Worm (Caenorhabditis elegans) whole organism, L1 larva: Measurements from ENCODE around the gene sru-37.

Source experiments
- C04F5.9 ChIP-seq: sonication (generic microtip); optimal IDR thresholded peaks from 2 replicates; lab custom pipeline; 2016; ENCODE audit warnings: missing genetic modification characterization, missing compliant biosample characterization
- C16A3.4 ChIP-seq: fragments of 150-350 bp; optimal IDR thresholded peaks from 2 replicates; lab custom pipeline; 2014; ENCODE audit warnings: missing biosample characterization, missing genetic modification characterization
- C34B4.2 ChIP-seq: sonication (generic microtip); optimal IDR thresholded peaks from 2 replicates; lab custom pipeline; 2017; ENCODE audit warnings: mild to moderate bottlenecking, missing genetic modification characterization, missing compliant biosample characterization
- F16B12.6 ChIP-seq: fragments of 150-350 bp; optimal IDR thresholded peaks from 2 replicates; lab custom pipeline; 2014; ENCODE audit warnings: missing biosample characterization, missing genetic modification characterization
- aha-1 ChIP-seq: fragments of 150-350 bp; optimal IDR thresholded peaks from 2 replicates; lab custom pipeline; 2014; ENCODE audit warnings: missing biosample characterization, missing genetic modification characterization
- blmp-1 ChIP-seq: fragments of 150-350 bp; optimal IDR thresholded peaks from 2 replicates; lab custom pipeline; 2014; ENCODE audit warnings: missing biosample characterization, missing genetic modification characterization
- ceh-63 ChIP-seq: fragments of 200-800 bp; sonication (Bioruptor generic); optimal IDR thresholded peaks from 2 replicates; lab custom pipeline; 2018; ENCODE audit warnings: mild to moderate bottlenecking, missing genetic modification characterization, missing compliant biosample characterization
- ceh-8 ChIP-seq: fragments of 200-800 bp; sonication (Bioruptor generic); optimal IDR thresholded peaks from 2 replicates; lab custom pipeline; 2018; ENCODE audit warnings: mild to moderate bottlenecking, missing genetic modification characterization, moderate library complexity, missing compliant biosample characterization
- ceh-82 ChIP-seq, 3 experiments: fragments of 150-350 bp in 1 of 3; sonication (generic microtip) in 2 of 3; optimal IDR thresholded peaks; 2 replicates each; lab custom pipeline; 2014 to 2017; ENCODE audit warnings: missing biosample characterization in 3 of 3, missing genetic modification characterization in 3 of 3
- ces-1 ChIP-seq: fragments of 150-350 bp; optimal IDR thresholded peaks from 2 replicates; lab custom pipeline; 2014; ENCODE audit warnings: missing biosample characterization, missing genetic modification reagents, missing genetic modification characterization
- efl-3 ChIP-seq: fragments of 200-800 bp; sonication (Bioruptor generic); optimal IDR thresholded peaks from 2 replicates; lab custom pipeline; 2018; ENCODE audit warnings: mild to moderate bottlenecking, missing genetic modification characterization, missing compliant biosample characterization
- elt-2 ChIP-seq: sonication (generic microtip); optimal IDR thresholded peaks from 2 replicates; lab custom pipeline; 2016; ENCODE audit warnings: missing genetic modification characterization, mild to moderate bottlenecking, inconsistent platforms, missing compliant biosample characterization, missing genetic modification reagents
- fkh-4 ChIP-seq: sonication (generic microtip); optimal IDR thresholded peaks from 2 replicates; lab custom pipeline; 2016; ENCODE audit warnings: missing compliant biosample characterization, missing genetic modification characterization, borderline replicate concordance
- fkh-8 ChIP-seq: sonication (generic microtip); optimal IDR thresholded peaks from 2 replicates; lab custom pipeline; 2016; ENCODE audit warnings: mild to moderate bottlenecking, missing genetic modification characterization, missing compliant biosample characterization
- hlh-17 ChIP-seq: fragments of 200-800 bp; sonication (Bioruptor generic); optimal IDR thresholded peaks from 2 replicates; lab custom pipeline; 2018; ENCODE audit warnings: missing genetic modification characterization, mild to moderate bottlenecking, missing compliant biosample characterization, moderate library complexity, borderline replicate concordance
- isw-1 ChIP-seq: fragments of 200-800 bp; sonication (Bioruptor generic); IDR thresholded peaks from 2 replicates; pipeline ENCODE4 v1.3.6; 2022; ENCODE audit warnings: missing genetic modification characterization, missing compliant biosample characterization
- jun-1 ChIP-seq: fragments of 150-350 bp; optimal IDR thresholded peaks from 2 replicates; lab custom pipeline; 2014; ENCODE audit warnings: missing biosample characterization, missing genetic modification reagents, missing genetic modification characterization
- lin-13 ChIP-seq: fragments of 150-350 bp; optimal IDR thresholded peaks from 2 replicates; lab custom pipeline; 2014; ENCODE audit warnings: missing biosample characterization, missing genetic modification reagents, missing genetic modification characterization
- lin-14 ChIP-seq: fragments of 200-800 bp; sonication (Bioruptor generic); optimal IDR thresholded peaks from 2 replicates; lab custom pipeline; 2018; ENCODE audit warnings: mild to moderate bottlenecking, missing genetic modification characterization, moderate library complexity, missing compliant biosample characterization
- mef-2 ChIP-seq: fragments of 150-350 bp; optimal IDR thresholded peaks from 2 replicates; lab custom pipeline; 2014; ENCODE audit warnings: missing biosample characterization, missing genetic modification characterization
- mep-1 ChIP-seq: fragments of 150-350 bp; optimal IDR thresholded peaks from 2 replicates; lab custom pipeline; 2014; ENCODE audit warnings: missing biosample characterization, missing genetic modification characterization
- nhr-47 ChIP-seq: sonication (generic microtip); optimal IDR thresholded peaks from 2 replicates; lab custom pipeline; 2016; ENCODE audit warnings: mild to moderate bottlenecking, missing genetic modification characterization, moderate library complexity, missing compliant biosample characterization
- nhr-71 ChIP-seq: sonication (generic microtip); optimal IDR thresholded peaks from 2 replicates; lab custom pipeline; 2016; ENCODE audit warnings: mild to moderate bottlenecking, missing genetic modification characterization, moderate library complexity, missing compliant biosample characterization
- nhr-76 ChIP-seq: sonication (generic microtip); optimal IDR thresholded peaks from 2 replicates; lab custom pipeline; 2017; ENCODE audit warnings: missing biosample characterization, missing genetic modification characterization
- nhr-84 ChIP-seq: sonication (generic microtip); optimal IDR thresholded peaks from 2 replicates; lab custom pipeline; 2017; ENCODE audit warnings: missing biosample characterization, missing genetic modification characterization
- nhr-90 ChIP-seq: sonication (generic microtip); optimal IDR thresholded peaks from 2 replicates; lab custom pipeline; 2016; ENCODE audit warnings: mild to moderate bottlenecking, missing genetic modification characterization, missing compliant biosample characterization; ENCODE audit not compliant: poor library complexity
- pqm-1 ChIP-seq: sonication (generic microtip); optimal IDR thresholded peaks from 3 replicates; lab custom pipeline; 2017; ENCODE audit warnings: missing biosample characterization, missing genetic modification characterization
- rnt-1 ChIP-seq: sonication (generic microtip); optimal IDR thresholded peaks from 2 replicates; lab custom pipeline; 2016; ENCODE audit warnings: mild to moderate bottlenecking, missing genetic modification characterization, moderate library complexity, missing compliant biosample characterization
- sox-4 ChIP-seq: sonication (generic microtip); optimal IDR thresholded peaks from 2 replicates; lab custom pipeline; 2016; ENCODE audit warnings: missing genetic modification characterization, missing compliant biosample characterization
- sptf-1 ChIP-seq: fragments of 150-350 bp; optimal IDR thresholded peaks from 2 replicates; lab custom pipeline; 2014; ENCODE audit warnings: missing biosample characterization, missing genetic modification characterization
- sup-37 ChIP-seq: fragments of 200-800 bp; sonication (Bioruptor generic); optimal IDR thresholded peaks from 2 replicates; lab custom pipeline; 2018; ENCODE audit warnings: mild to moderate bottlenecking, missing genetic modification characterization, missing compliant biosample characterization
- unc-130 ChIP-seq: fragments of 150-350 bp; optimal IDR thresholded peaks from 2 replicates; lab custom pipeline; 2017; ENCODE audit warnings: missing biosample characterization, missing genetic modification characterization, inconsistent platforms
- unc-62 ChIP-seq: fragments of 150-350 bp; optimal IDR thresholded peaks from 2 replicates; lab custom pipeline; 2014; ENCODE audit warnings: missing biosample characterization, missing genetic modification reagents, missing genetic modification characterization
- unc-98 ChIP-seq: fragments of 200-800 bp; sonication (Bioruptor generic); IDR thresholded peaks from 2 replicates; pipeline ENCODE4 v1.3.6; 2022; ENCODE audit warnings: missing genetic modification characterization, missing compliant biosample characterization
- zag-1 ChIP-seq: fragments of 150-350 bp; optimal IDR thresholded peaks from 2 replicates; lab custom pipeline; 2014; ENCODE audit warnings: missing biosample characterization, missing genetic modification characterization

The sru-37 gene

DNA sequence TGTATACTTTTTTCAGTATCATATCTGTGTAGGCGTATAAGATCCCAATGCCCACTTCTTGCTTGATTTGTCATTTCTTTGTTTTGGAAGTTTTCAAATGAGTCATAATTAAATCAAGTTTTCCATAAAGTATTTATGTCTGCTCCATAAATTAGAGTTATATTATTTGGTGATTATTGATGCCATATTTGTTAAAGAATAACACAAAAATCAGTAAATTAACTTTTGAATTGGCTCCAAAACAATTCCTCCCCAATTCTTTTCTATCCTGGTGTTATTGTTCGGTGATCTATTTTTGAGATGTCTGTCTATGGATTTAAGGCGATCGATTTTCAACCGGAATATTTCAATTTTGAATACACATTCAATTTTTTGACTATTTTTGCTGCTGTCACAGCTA, at the start of gene sru-37:
TSS of gene sru-37 (plus strand) at position 301 of the 400 bp plus-strand sequence.
- TF ChIP-seq sup-37 (GFP tag; lab: Kevin White, UChicago) (no peak), nhr-84 (tag; lab: Kevin White, UChicago) (no peak), aha-1 (no peak), sox-4 (no peak), hlh-17 (GFP tag; lab: Kevin White, UChicago) (no peak), C16A3.4 (tag; lab: Kevin White, UChicago) (no peak), blmp-1 (tag; lab: Kevin White, UChicago) (no peak), ceh-8 (GFP tag; lab: Kevin White, UChicago) (no peak), ceh-82 (tag; optimal IDR thresholded peaks at IDR 0.05; lab: Kevin White, UChicago) (no peak), isw-1 (no peak), C04F5.9 (tag; lab: Kevin White, UChicago) (no peak), ceh-63 (no peak)

- TF ChIP-seq nhr-47 (tag; lab: Kevin White, UChicago), result no peak
- TF ChIP-seq fkh-8 (tag; lab: Kevin White, UChicago), result no peak
- TF ChIP-seq nhr-90 (tag; lab: Kevin White, UChicago), result no peak
- no peak for TF ChIP-seq unc-130 (tag; lab: Kevin White, UChicago)
- TF ChIP-seq F16B12.6 (tag; lab: Kevin White, UChicago), result no peak
- no peak for TF ChIP-seq C16A3.4 (tag; lab: Kevin White, UChicago)
- no peak for TF ChIP-seq ces-1
- TF ChIP-seq lin-13 (GFP tag; lab: Kevin White, UChicago), result no peak
- no peak for TF ChIP-seq ceh-8 (GFP tag; lab: Kevin White, UChicago)
- TF ChIP-seq jun-1, result no peak
- TF ChIP-seq zag-1 (tag; lab: Kevin White, UChicago), result no peak
Measured at ce11 chrV:9755725-9756124, 49.5 kb upstream of the sru-37 start, which contains the start of gene F58E6.8. F58E6.8 (minus strand) TSS chrV:9755825.

ce11 chrV:9756242-9756641, 49.0 kb upstream of the sru-37 start, which contains the start of gene hrg-3:
hrg-3 (plus strand) TSS chrV:9756468.
- TF ChIP-seq elt-2 (tag; lab: Kevin White, UChicago) (peak; percentile 87), pqm-1 (tag; lab: Kevin White, UChicago) (peak; percentile 2), nhr-47 (tag; lab: Kevin White, UChicago) (no peak)
- TF ChIP-seq, all 84 proteins: peak for 2

- TF ChIP-seq jun-1 (no peak), nhr-76 (no peak), rnt-1 (tag; lab: Kevin White, UChicago) (no peak), nhr-90 (tag; lab: Kevin White, UChicago) (no peak), fkh-4 (tag; lab: Kevin White, UChicago) (no peak), unc-98 (no peak), lin-13 (GFP tag; lab: Kevin White, UChicago) (no peak), ceh-63 (no peak), mef-2 (no peak), unc-62 (GFP tag; lab: Kevin White, UChicago) (no peak), C34B4.2 (tag; lab: Kevin White, UChicago) (no peak), fkh-8 (tag; lab: Kevin White, UChicago) (no peak), mep-1 (tag; lab: Kevin White, UChicago) (no peak), nhr-71 (tag; lab: Kevin White, UChicago) (no peak), efl-3 (GFP tag; lab: Kevin White, UChicago) (no peak)
Measured at ce11 chrV:9757884-9758283, 47.4 kb upstream of the sru-37 start, which contains the start of gene F58E6.11. F58E6.11 (minus strand) TSS chrV:9757984.

DNA sequence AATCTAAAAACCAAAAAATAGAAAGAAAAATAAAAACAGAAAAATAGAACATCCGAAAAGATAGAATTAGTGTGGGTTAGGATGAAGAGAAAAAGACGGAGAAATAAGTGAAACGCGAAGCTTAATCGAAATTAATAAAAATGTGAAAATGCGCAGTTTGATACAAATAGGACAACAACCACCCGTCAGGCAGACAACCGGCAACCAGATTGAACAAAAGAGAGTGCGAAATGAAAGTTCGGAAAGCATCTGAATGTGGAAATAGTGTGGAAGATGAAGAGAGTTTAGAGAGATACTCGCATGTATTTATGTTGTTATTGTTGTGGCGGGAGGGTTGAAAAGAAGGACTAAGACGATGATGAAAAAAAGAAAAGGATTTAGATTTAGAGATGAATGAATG, 46.8 kb upstream of the sru-37 start:
- TF ChIP-seq blmp-1 (tag; lab: Kevin White, UChicago) (peak; percentile 96), sptf-1 (no peak), lin-14 (GFP tag; lab: Kevin White, UChicago) (peak; percentile 62)
